Worm (Caenorhabditis elegans) whole organism, mixed stage, embryonic: ENCODE data around the gene apl-1.

Experiments
- M03D4.4 ChIP-seq: sonication (generic microtip); optimal IDR thresholded peaks from 2 replicates; lab custom pipeline; 2017; ENCODE audit warnings: mild to moderate bottlenecking, missing genetic modification characterization, missing compliant biosample characterization
- bed-3 ChIP-seq: fragments of 200-800 bp; sonication (Bioruptor generic); optimal IDR thresholded peaks from 3 replicates; lab custom pipeline; 2018; ENCODE audit warnings: mild to moderate bottlenecking, missing genetic modification characterization, moderate library complexity, missing compliant biosample characterization
- blmp-1 ChIP-seq: fragments of 150-350 bp; optimal IDR thresholded peaks from 2 replicates; lab custom pipeline; 2014; ENCODE audit warnings: missing biosample characterization, missing genetic modification characterization
- ceh-39 ChIP-seq: fragments of 150-350 bp; optimal IDR thresholded peaks from 2 replicates; lab custom pipeline; 2014; ENCODE audit warnings: missing biosample characterization, missing genetic modification characterization
- ceh-43 ChIP-seq: fragments of 200-800 bp; sonication (Bioruptor generic); optimal IDR thresholded peaks from 2 replicates; lab custom pipeline; 2018; ENCODE audit warnings: mild to moderate bottlenecking, missing genetic modification characterization, moderate library complexity, missing compliant biosample characterization
- ceh-83 ChIP-seq: fragments of 200-800 bp; sonication (Bioruptor generic); optimal IDR thresholded peaks from 2 replicates; lab custom pipeline; 2018; ENCODE audit warnings: mild to moderate bottlenecking, missing genetic modification characterization, missing compliant biosample characterization
- ces-1 ChIP-seq: fragments of 150-350 bp; optimal IDR thresholded peaks from 2 replicates; lab custom pipeline; 2014; ENCODE audit warnings: missing biosample characterization, missing genetic modification reagents, missing genetic modification characterization
- cnd-1 ChIP-seq: fragments of 200-800 bp; sonication (Bioruptor generic); optimal IDR thresholded peaks from 2 replicates; lab custom pipeline; 2018; ENCODE audit warnings: mild to moderate bottlenecking, missing genetic modification characterization, missing compliant biosample characterization
- drap-1 ChIP-seq: fragments of 200-800 bp; sonication (Bioruptor generic); optimal IDR thresholded peaks from 3 replicates; lab custom pipeline; 2018; ENCODE audit warnings: mild to moderate bottlenecking, missing genetic modification characterization, missing compliant biosample characterization
- elt-1 ChIP-seq: sonication (generic microtip); optimal IDR thresholded peaks from 2 replicates; lab custom pipeline; 2017; ENCODE audit warnings: missing genetic modification characterization, mild to moderate bottlenecking, missing compliant biosample characterization, antibody characterized with exemption, moderate library complexity, borderline replicate concordance; ENCODE audit not compliant: insufficient read depth
- elt-3 ChIP-seq: fragments of 150-350 bp; optimal IDR thresholded peaks from 2 replicates; lab custom pipeline; 2014; ENCODE audit warnings: missing biosample characterization, missing genetic modification characterization
- ham-2 ChIP-seq: fragments of 200-800 bp; sonication (Bioruptor generic); optimal IDR thresholded peaks from 2 replicates; lab custom pipeline; 2018; ENCODE audit warnings: mild to moderate bottlenecking, missing genetic modification characterization, missing compliant biosample characterization
- hlh-1 ChIP-seq: fragments of 150-350 bp; optimal IDR thresholded peaks from 2 replicates; lab custom pipeline; 2014; ENCODE audit warnings: missing biosample characterization, missing genetic modification reagents, missing genetic modification characterization
- lin-13 ChIP-seq: fragments of 150-350 bp; optimal IDR thresholded peaks from 2 replicates; lab custom pipeline; 2014; ENCODE audit warnings: missing biosample characterization, missing genetic modification characterization
- lsy-2 ChIP-seq: fragments of 150-350 bp; optimal IDR thresholded peaks from 2 replicates; lab custom pipeline; 2014; ENCODE audit warnings: missing biosample characterization, missing genetic modification characterization
- mab-5 ChIP-seq: fragments of 150-350 bp; optimal IDR thresholded peaks from 2 replicates; lab custom pipeline; 2014; ENCODE audit warnings: missing biosample characterization, missing genetic modification characterization
- mep-1 ChIP-seq: fragments of 150-350 bp; optimal IDR thresholded peaks from 2 replicates; lab custom pipeline; 2017; ENCODE audit warnings: missing biosample characterization, missing genetic modification reagents, missing genetic modification characterization, inconsistent platforms
- mls-2 ChIP-seq: sonication (generic microtip); optimal IDR thresholded peaks from 2 replicates; lab custom pipeline; 2016; ENCODE audit warnings: mild to moderate bottlenecking, missing genetic modification characterization, moderate library complexity, missing compliant biosample characterization
- nhr-12 ChIP-seq: fragments of 150-350 bp; optimal IDR thresholded peaks from 2 replicates; lab custom pipeline; 2014; ENCODE audit warnings: missing biosample characterization, missing genetic modification characterization
- nhr-2 ChIP-seq: fragments of 150-350 bp; optimal IDR thresholded peaks from 2 replicates; lab custom pipeline; 2014; ENCODE audit warnings: missing biosample characterization, missing genetic modification characterization
- nhr-237 ChIP-seq: fragments of 150-350 bp; optimal IDR thresholded peaks from 2 replicates; lab custom pipeline; 2014; ENCODE audit warnings: missing biosample characterization, missing genetic modification characterization
- nhr-28 ChIP-seq: fragments of 150-350 bp; optimal IDR thresholded peaks from 2 replicates; lab custom pipeline; 2014; ENCODE audit warnings: missing biosample characterization, missing genetic modification characterization
- nhr-76 ChIP-seq: sonication (generic microtip); optimal IDR thresholded peaks from 2 replicates; lab custom pipeline; 2017; ENCODE audit warnings: missing biosample characterization, missing genetic modification characterization
- sem-2 ChIP-seq: fragments of 200-800 bp; sonication (Bioruptor generic); optimal IDR thresholded peaks from 2 replicates; lab custom pipeline; 2018; ENCODE audit warnings: mild to moderate bottlenecking, missing genetic modification characterization, missing compliant biosample characterization
- snpc-4 ChIP-seq: fragments of 150-350 bp; optimal IDR thresholded peaks from 2 replicates; lab custom pipeline; 2014; ENCODE audit warnings: missing biosample characterization, missing genetic modification characterization
- sptf-1 ChIP-seq: sonication (generic microtip); optimal IDR thresholded peaks from 2 replicates; lab custom pipeline; 2017; ENCODE audit warnings: mild to moderate bottlenecking, missing genetic modification characterization, moderate library complexity, missing compliant biosample characterization
- tbx-8 ChIP-seq: fragments of 200-800 bp; sonication (Bioruptor generic); optimal IDR thresholded peaks from 2 replicates; lab custom pipeline; 2018; ENCODE audit warnings: mild to moderate bottlenecking, missing genetic modification characterization, moderate library complexity, missing compliant biosample characterization
- unc-120 ChIP-seq: sonication (generic microtip); optimal IDR thresholded peaks from 2 replicates; lab custom pipeline; 2017; ENCODE audit warnings: missing genetic modification characterization, missing compliant biosample characterization; ENCODE audit not compliant: poor library complexity, severe bottlenecking
- unc-39 ChIP-seq: fragments of 150-350 bp; optimal IDR thresholded peaks from 2 replicates; lab custom pipeline; 2014; ENCODE audit warnings: missing biosample characterization, missing genetic modification characterization
- unc-62 ChIP-seq: fragments of 150-350 bp; optimal IDR thresholded peaks from 2 replicates; lab custom pipeline; 2014; ENCODE audit warnings: missing biosample characterization, missing genetic modification reagents, missing genetic modification characterization
- ztf-11 ChIP-seq: fragments of 150-350 bp; optimal IDR thresholded peaks from 2 replicates; lab custom pipeline; 2014; ENCODE audit warnings: missing biosample characterization, missing genetic modification characterization

apl-1 gene

ce11 chrX:5084080-5084479 is 32.6 kb downstream of the apl-1 start:
- no peak for TF ChIP-seq tbx-8
- no peak for TF ChIP-seq ceh-39 (tag; lab: Kevin White, UChicago)
- no peak for TF ChIP-seq drap-1
- TF ChIP-seq nhr-237 (tag; lab: Kevin White, UChicago): no peak
- TF ChIP-seq unc-62: no peak
- no peak for TF ChIP-seq elt-3
- no peak for TF ChIP-seq blmp-1 (tag; lab: Kevin White, UChicago)
- no peak for TF ChIP-seq bed-3 (GFP tag; lab: Kevin White, UChicago)
- no peak for TF ChIP-seq hlh-1 (tag; lab: Kevin White, UChicago)
- TF ChIP-seq unc-39 (tag; lab: Kevin White, UChicago): no peak
- no peak for TF ChIP-seq nhr-76
- TF ChIP-seq elt-1 (tag; lab: Kevin White, UChicago): no peak
- TF ChIP-seq nhr-2: no peak
- TF ChIP-seq snpc-4: no peak

ce11 chrX:5079297-5079696 is 37.4 kb downstream of the apl-1 start:
- TF ChIP-seq snpc-4 (no peak), cnd-1 (tag; lab: Kevin White, UChicago) (no peak)

ce11 chrX:5077696-5078343 is 38.8 kb downstream of the apl-1 start, which contains the start of gene cal-5:
TSS of gene cal-5 (minus strand) at chrX:5077961.
- TF ChIP-seq M03D4.4 (no peak), sptf-1 (tag; lab: Kevin White, UChicago) (peak; percentile 3), lin-13 (tag; lab: Kevin White, UChicago) (no peak), unc-62 (no peak), cnd-1 (tag; lab: Kevin White, UChicago) (peak; percentile 21), drap-1 (peak; percentile 17)

ce11 chrX:5075538-5075937 is 41.1 kb downstream of the apl-1 start:
- TF ChIP-seq mep-1 (tag; lab: Kevin White, UChicago): no peak
- no peak for TF ChIP-seq ces-1 (GFP tag; lab: Kevin White, UChicago)
- no peak for TF ChIP-seq mls-2
- TF ChIP-seq sem-2: no peak
- TF ChIP-seq ceh-83 (GFP tag; lab: Kevin White, UChicago): no peak
- TF ChIP-seq ceh-43: no peak
- TF ChIP-seq unc-120 (tag; lab: Kevin White, UChicago): no peak
- TF ChIP-seq bed-3 (GFP tag; lab: Kevin White, UChicago): no peak
- no peak for TF ChIP-seq ztf-11 (tag; lab: Kevin White, UChicago)
- no peak for TF ChIP-seq mab-5 (tag; lab: Kevin White, UChicago)
- no peak for TF ChIP-seq nhr-76

- TF ChIP-seq ceh-83 (GFP tag; lab: Kevin White, UChicago): no peak
- no peak for TF ChIP-seq cnd-1 (tag; lab: Kevin White, UChicago)
- TF ChIP-seq ham-2 (GFP tag; lab: Kevin White, UChicago): no peak
Measured at ce11 chrX:5073895-5074294, 42.8 kb downstream of the apl-1 start.

- TF ChIP-seq blmp-1 (tag; lab: Kevin White, UChicago) (peak; percentile 19), mab-5 (tag; lab: Kevin White, UChicago) (no peak)
Measured at ce11 chrX:5071025-5071424, 45.6 kb downstream of the apl-1 start.

- TF ChIP-seq unc-39 (tag; lab: Kevin White, UChicago) (no peak), mep-1 (tag; lab: Kevin White, UChicago) (no peak), lsy-2 (no peak), unc-62 (no peak), nhr-12 (tag; lab: Kevin White, UChicago) (no peak), sem-2 (no peak), nhr-28 (no peak)
Measured at ce11 chrX:5067796-5068195, 48.9 kb downstream of the apl-1 start, which contains the start of gene clc-7. TSS of gene clc-7 (plus strand) at chrX:5068096.
